Worm (Caenorhabditis elegans) whole organism, L2 larva: ENCODE results near the gene ZK1127.4.

Source experiments
- F13H6.1 ChIP-seq: sonication (generic microtip); optimal IDR thresholded peaks from 2 replicates; lab custom pipeline; 2016; ENCODE audit warnings: missing genetic modification characterization, missing compliant biosample characterization
- R02D3.7 ChIP-seq: fragments of 150-350 bp; optimal IDR thresholded peaks from 2 replicates; lab custom pipeline; 2014; ENCODE audit warnings: missing biosample characterization, missing genetic modification characterization
- Y55F3AM.14 ChIP-seq: fragments of 200-800 bp; sonication (Bioruptor generic); optimal IDR thresholded peaks from 2 replicates; lab custom pipeline; 2018; ENCODE audit warnings: mild to moderate bottlenecking, missing genetic modification characterization, missing compliant biosample characterization
- ZK546.5 ChIP-seq: sonication (generic microtip); optimal IDR thresholded peaks from 2 replicates; lab custom pipeline; 2017; ENCODE audit warnings: missing biosample characterization, missing genetic modification characterization
- aly-2 ChIP-seq: fragments of 150-350 bp; optimal IDR thresholded peaks from 2 replicates; lab custom pipeline; 2014; ENCODE audit warnings: missing biosample characterization, missing genetic modification characterization
- ama-1 ChIP-seq: fragments of 150-350 bp; optimal IDR thresholded peaks from 2 replicates; lab custom pipeline; 2018; ENCODE audit warnings: inconsistent platforms
- blmp-1 ChIP-seq: sonication (generic microtip); optimal IDR thresholded peaks from 2 replicates; lab custom pipeline; 2017; ENCODE audit warnings: missing genetic modification characterization, mild to moderate bottlenecking, missing compliant biosample characterization, antibody characterized with exemption, moderate library complexity; ENCODE audit not compliant: insufficient read depth
- ceh-16 ChIP-seq: fragments of 150-350 bp; optimal IDR thresholded peaks from 2 replicates; lab custom pipeline; 2014; ENCODE audit warnings: missing biosample characterization, missing genetic modification characterization
- ceh-82 ChIP-seq: fragments of 150-350 bp; optimal IDR thresholded peaks from 2 replicates; lab custom pipeline; 2014; ENCODE audit warnings: missing biosample characterization, missing genetic modification characterization
- crh-2 ChIP-seq: sonication (generic microtip); optimal IDR thresholded peaks from 2 replicates; lab custom pipeline; 2017; ENCODE audit warnings: missing biosample characterization, missing genetic modification characterization
- elt-1 ChIP-seq: fragments of 150-350 bp; optimal IDR thresholded peaks from 2 replicates; lab custom pipeline; 2014; ENCODE audit warnings: missing biosample characterization, missing genetic modification characterization
- elt-3 ChIP-seq: sonication (generic microtip); optimal IDR thresholded peaks from 2 replicates; lab custom pipeline; 2017; ENCODE audit warnings: missing biosample characterization, missing genetic modification characterization
- fos-1 ChIP-seq: fragments of 150-350 bp; optimal IDR thresholded peaks from 2 replicates; lab custom pipeline; 2014; ENCODE audit warnings: missing biosample characterization, missing genetic modification characterization
- gmeb-1 ChIP-seq: fragments of 150-350 bp; optimal IDR thresholded peaks from 2 replicates; lab custom pipeline; 2014; ENCODE audit warnings: missing biosample characterization, missing genetic modification characterization
- lin-13 ChIP-seq: fragments of 150-350 bp; optimal IDR thresholded peaks from 2 replicates; lab custom pipeline; 2014; ENCODE audit warnings: missing biosample characterization, missing genetic modification reagents, missing genetic modification characterization
- lin-39 ChIP-seq: fragments of 150-350 bp; optimal IDR thresholded peaks from 2 replicates; lab custom pipeline; 2014; ENCODE audit warnings: missing biosample characterization, missing genetic modification reagents, missing genetic modification characterization
- lsy-2 ChIP-seq, 2 experiments: fragments of 150-350 bp in 1 of 2; sonication (generic microtip) in 1 of 2; optimal IDR thresholded peaks; 2 replicates each; lab custom pipeline; 2014 to 2017; ENCODE audit warnings: missing biosample characterization in 2 of 2, missing genetic modification characterization in 2 of 2
- mab-5 ChIP-seq: fragments of 150-350 bp; optimal IDR thresholded peaks from 2 replicates; lab custom pipeline; 2014; ENCODE audit warnings: missing biosample characterization, missing genetic modification characterization
- mbf-1 ChIP-seq: sonication (generic microtip); optimal IDR thresholded peaks from 2 replicates; lab custom pipeline; 2017; ENCODE audit warnings: missing biosample characterization, missing genetic modification characterization
- nhr-11 ChIP-seq: fragments of 150-350 bp; optimal IDR thresholded peaks from 2 replicates; lab custom pipeline; 2014; ENCODE audit warnings: missing biosample characterization, missing genetic modification characterization
- nhr-129 ChIP-seq: fragments of 150-350 bp; optimal IDR thresholded peaks from 2 replicates; lab custom pipeline; 2014; ENCODE audit warnings: missing biosample characterization, missing genetic modification characterization
- nhr-21 ChIP-seq: fragments of 150-350 bp; optimal IDR thresholded peaks from 2 replicates; lab custom pipeline; 2014; ENCODE audit warnings: missing biosample characterization, missing genetic modification characterization
- nhr-237 ChIP-seq: fragments of 150-350 bp; optimal IDR thresholded peaks from 2 replicates; lab custom pipeline; 2014; ENCODE audit warnings: missing biosample characterization, missing genetic modification characterization
- nhr-25 ChIP-seq: fragments of 150-350 bp; sonication (generic microtip); optimal IDR thresholded peaks from 3 replicates; lab custom pipeline; 2014; ENCODE audit warnings: missing biosample characterization, missing genetic modification characterization
- nhr-6 ChIP-seq: fragments of 150-350 bp; optimal IDR thresholded peaks from 2 replicates; lab custom pipeline; 2014; ENCODE audit warnings: missing biosample characterization, missing genetic modification characterization
- nhr-77 ChIP-seq: fragments of 150-350 bp; optimal IDR thresholded peaks from 2 replicates; lab custom pipeline; 2014; ENCODE audit warnings: missing biosample characterization, missing genetic modification characterization
- peb-1 ChIP-seq: fragments of 150-350 bp; optimal IDR thresholded peaks from 2 replicates; lab custom pipeline; 2014; ENCODE audit warnings: missing biosample characterization, missing genetic modification characterization
- skn-1 ChIP-seq: sonication (generic microtip); optimal IDR thresholded peaks from 2 replicates; lab custom pipeline; 2017; ENCODE audit warnings: missing biosample characterization, missing genetic modification characterization
- sma-3 ChIP-seq: sonication (generic microtip); optimal IDR thresholded peaks from 2 replicates; lab custom pipeline; 2016; ENCODE audit warnings: missing genetic modification reagents, missing genetic modification characterization, missing compliant biosample characterization
- sma-9 ChIP-seq, 2 experiments: fragments of 150-350 bp in 1 of 2; sonication (generic microtip) in 1 of 2; optimal IDR thresholded peaks; 2 replicates each; lab custom pipeline; 2014 to 2016; ENCODE audit warnings: missing genetic modification characterization in 2 of 2, mild to moderate bottlenecking in 1 of 2, missing biosample characterization in 1 of 2, missing compliant biosample characterization in 1 of 2, missing genetic modification reagents in 1 of 2, moderate library complexity in 1 of 2
- snpc-4 ChIP-seq: fragments of 150-350 bp; optimal IDR thresholded peaks from 2 replicates; lab custom pipeline; 2014; ENCODE audit warnings: missing biosample characterization, missing genetic modification characterization
- unc-62 ChIP-seq: fragments of 150-350 bp; optimal IDR thresholded peaks from 2 replicates; lab custom pipeline; 2014; ENCODE audit warnings: missing biosample characterization, missing genetic modification reagents, missing genetic modification characterization
- zag-1 ChIP-seq: fragments of 150-350 bp; optimal IDR thresholded peaks from 2 replicates; lab custom pipeline; 2014; ENCODE audit warnings: missing biosample characterization, missing genetic modification characterization
- ztf-11 ChIP-seq: sonication (generic microtip); optimal IDR thresholded peaks from 2 replicates; lab custom pipeline; 2017; ENCODE audit warnings: missing biosample characterization, missing genetic modification characterization

The ZK1127.4 gene

DNA sequence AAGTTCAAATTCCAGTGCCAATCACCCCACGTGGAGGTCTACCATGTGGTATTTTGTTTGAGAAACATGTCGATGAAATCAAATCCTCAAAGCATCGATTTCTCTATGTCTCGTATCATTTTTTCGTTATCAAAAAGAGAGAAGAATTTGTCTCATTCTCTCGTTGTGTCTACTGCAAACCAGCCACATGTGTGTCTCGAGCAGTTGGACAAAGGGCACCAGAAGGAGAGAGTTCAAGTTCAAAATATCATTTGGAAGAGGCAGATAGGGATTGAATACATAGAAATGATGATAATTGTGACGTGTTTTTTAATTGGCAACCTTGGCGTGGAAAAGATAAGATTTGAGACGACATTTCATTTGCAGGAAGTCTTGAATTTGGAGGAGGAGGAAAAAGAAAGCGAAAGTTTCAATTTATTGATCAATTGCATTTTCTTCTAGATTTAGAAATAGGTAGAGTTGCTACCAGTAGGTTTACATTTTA lies 5.6 kb downstream of the ZK1127.4 start (continued):
- TF ChIP-seq peb-1 (tag; lab: Kevin White, UChicago) (no peak), Y55F3AM.14 (GFP tag; lab: Kevin White, UChicago) (no peak), snpc-4 (no peak), zag-1 (tag; lab: Kevin White, UChicago) (no peak), fos-1 (peak; percentile 83), aly-2 (tag; lab: Kevin White, UChicago) (no peak), ceh-16 (tag; lab: Kevin White, UChicago) (no peak)

ce11 chrII:7060202-7060601 lies 6.5 kb downstream of the ZK1127.4 start:
- TF ChIP-seq nhr-21 (no peak), sma-9 (GFP tag; optimal IDR thresholded peaks at IDR 0.05; lab: Kevin White, UChicago) (peak; percentile 65), sma-9 (tag; optimal IDR thresholded peaks at IDR 0.05; lab: Kevin White, UChicago) (no peak), aly-2 (tag; lab: Kevin White, UChicago) (no peak), ztf-11 (tag; lab: Kevin White, UChicago) (no peak), nhr-11 (no peak), lsy-2 (tag; optimal IDR thresholded peaks at IDR 0.05; lab: Kevin White, UChicago) (peak in 1 of 2 experiments; percentile 7), mbf-1 (no peak), Y55F3AM.14 (GFP tag; lab: Kevin White, UChicago) (no peak), peb-1 (tag; lab: Kevin White, UChicago) (no peak), nhr-6 (tag; lab: Kevin White, UChicago) (no peak), unc-62 (no peak), nhr-237 (tag; lab: Kevin White, UChicago) (no peak), elt-3 (tag; lab: Kevin White, UChicago) (no peak), crh-2 (tag; lab: Kevin White, UChicago) (peak; percentile 58), nhr-77 (tag; lab: Kevin White, UChicago) (no peak), ZK546.5 (tag; lab: Kevin White, UChicago) (no peak), nhr-129 (tag; lab: Kevin White, UChicago) (peak; percentile 76), R02D3.7 (tag; lab: Kevin White, UChicago) (no peak), mab-5 (tag; lab: Kevin White, UChicago) (no peak), sma-3 (GFP tag; lab: Kevin White, UChicago) (peak; percentile 14), F13H6.1 (tag; lab: Kevin White, UChicago) (peak; percentile 55), ama-1 (lab: Kevin White, UChicago) (no peak), elt-1 (no peak), nhr-25 (tag; lab: Kevin White, UChicago) (no peak), gmeb-1 (peak; percentile 29), fos-1 (peak; percentile 83), skn-1 (tag; lab: Kevin White, UChicago) (peak; percentile 92), blmp-1 (tag; lab: Kevin White, UChicago) (no peak)

ce11 chrII:7060791-7061190 lies 7.0 kb downstream of the ZK1127.4 start:
- TF ChIP-seq skn-1 (tag; lab: Kevin White, UChicago) (peak; percentile 87), crh-2 (tag; lab: Kevin White, UChicago) (no peak), aly-2 (tag; lab: Kevin White, UChicago) (no peak), gmeb-1 (no peak)

ce11 chrII:7061730-7062129 lies 8.0 kb downstream of the ZK1127.4 start, which contains the start of gene acs-6:
acs-6 (plus strand) TSS chrII:7062030.
- no peak for TF ChIP-seq unc-62
- TF ChIP-seq sma-9 (GFP tag; optimal IDR thresholded peaks at IDR 0.05; lab: Kevin White, UChicago) = no peak
- TF ChIP-seq sma-9 (tag; optimal IDR thresholded peaks at IDR 0.05; lab: Kevin White, UChicago) = no peak
- no peak for TF ChIP-seq sma-3 (GFP tag; lab: Kevin White, UChicago)
- no peak for TF ChIP-seq skn-1 (tag; lab: Kevin White, UChicago)
- TF ChIP-seq ceh-82 (tag; lab: Kevin White, UChicago) = no peak
- TF ChIP-seq peb-1 (tag; lab: Kevin White, UChicago) = no peak
- no peak for TF ChIP-seq lin-39
- no peak for TF ChIP-seq lin-13 (GFP tag; lab: Kevin White, UChicago)
- TF ChIP-seq R02D3.7 (tag; lab: Kevin White, UChicago) = no peak
- TF ChIP-seq snpc-4 = no peak
- TF ChIP-seq F13H6.1 (tag; lab: Kevin White, UChicago) = no peak
- no peak for TF ChIP-seq ceh-16 (tag; lab: Kevin White, UChicago)
- no peak for TF ChIP-seq nhr-129 (tag; lab: Kevin White, UChicago)
